Worm (Caenorhabditis elegans) whole organism, young adult: ENCODE measurements around the gene rsp-3.

Experiments
- T26A5.8 ChIP-seq: sonication (generic microtip); optimal IDR thresholded peaks from 2 replicates; lab custom pipeline; 2016; ENCODE audit warnings: missing genetic modification characterization, missing compliant biosample characterization
- aptf-3 ChIP-seq: fragments of 200-800 bp; sonication (Bioruptor generic); IDR thresholded peaks from 2 replicates; pipeline ENCODE4 v1.3.6; 2022; ENCODE audit warnings: missing genetic modification characterization, missing compliant biosample characterization
- nfya-2 ChIP-seq: fragments of 200-800 bp; sonication (Bioruptor generic); IDR thresholded peaks from 2 replicates; pipeline ENCODE4 v1.3.6; 2022; ENCODE audit warnings: missing genetic modification reagents, missing genetic modification characterization, missing compliant biosample characterization
- tlf-1 ChIP-seq: fragments of 200-800 bp; sonication (Bioruptor generic); optimal IDR thresholded peaks from 2 replicates; lab custom pipeline; 2018; ENCODE audit warnings: mild to moderate bottlenecking, missing genetic modification characterization, missing compliant biosample characterization

- no peak for TF ChIP-seq nfya-2 (GFP tag; lab: Robert Waterston, UW)
- TF ChIP-seq aptf-3 (GFP tag; lab: Robert Waterston, UW): no peak
- no peak for TF ChIP-seq T26A5.8 (tag; lab: Kevin White, UChicago)
- TF ChIP-seq tlf-1 (GFP tag; lab: Kevin White, UChicago): no peak
Measured at ce11 chrIII:12699194-12699593, 11.5 kb upstream of the rsp-3 start, which contains the start of gene sas-1.
